Worm (Caenorhabditis elegans): ENCODE results near the gene Y45F10D.2.

DNA sequence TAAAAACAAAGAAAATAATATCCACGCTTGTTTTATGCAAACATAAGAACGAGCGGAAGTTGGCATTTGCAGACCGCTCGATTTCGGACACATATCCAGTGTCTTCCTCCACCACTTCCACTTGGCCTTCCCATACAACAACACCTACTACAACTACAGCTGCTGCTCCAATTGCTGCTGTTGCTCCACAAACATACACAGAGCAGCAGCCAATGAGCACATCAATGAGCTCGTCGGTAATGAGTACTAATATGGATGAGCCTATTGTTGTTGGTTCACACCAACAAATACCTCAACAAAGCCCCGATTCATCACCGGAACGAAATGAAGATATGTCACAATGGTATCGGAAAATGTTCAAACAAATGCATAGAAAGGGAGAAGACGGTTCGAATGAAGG lies 18.9 kb downstream of the Y45F10D.2 start:
- TF ChIP-seq snpc-4 (tag; optimal IDR thresholded peaks at IDR 0.05) = no peak
- TF ChIP-seq ztf-11 (tag; optimal IDR thresholded peaks at IDR 0.05) = no peak
- TF ChIP-seq ztf-4 (tag; optimal IDR thresholded peaks at IDR 0.05) = no peak
- no peak for TF ChIP-seq skn-1 (tag; optimal IDR thresholded peaks at IDR 0.05)
- TF ChIP-seq nhr-28 (tag; optimal IDR thresholded peaks at IDR 0.05) = no peak
- TF ChIP-seq nfya-1 (tag; optimal IDR thresholded peaks at IDR 0.05; ENCODE audit: insufficient read depth) = no peak

All from whole organism, L3 larva.